Worm (Caenorhabditis elegans) whole organism, L3 larva: Measurements from ENCODE around the gene Y116A8C.467.

Experiments used
- R02D3.7 ChIP-seq: fragments of 150-350 bp; optimal IDR thresholded peaks from 2 replicates; lab custom pipeline; 2014; ENCODE audit warnings: missing biosample characterization, missing genetic modification characterization
- ZK546.5 ChIP-seq: sonication (generic microtip); optimal IDR thresholded peaks from 2 replicates; lab custom pipeline; 2017; ENCODE audit warnings: missing biosample characterization, missing genetic modification characterization
- aly-2 ChIP-seq: fragments of 150-350 bp; optimal IDR thresholded peaks from 2 replicates; lab custom pipeline; 2014; ENCODE audit warnings: missing biosample characterization, missing genetic modification characterization
- ama-1 ChIP-seq: fragments of 150-350 bp; optimal IDR thresholded peaks from 2 replicates; lab custom pipeline; 2018
- ceh-16 ChIP-seq: sonication (generic microtip); optimal IDR thresholded peaks from 2 replicates; lab custom pipeline; 2017; ENCODE audit warnings: missing biosample characterization, missing genetic modification characterization
- ceh-28 ChIP-seq: fragments of 150-350 bp; optimal IDR thresholded peaks from 2 replicates; lab custom pipeline; 2014; ENCODE audit warnings: missing biosample characterization, missing genetic modification reagents, missing genetic modification characterization
- ceh-82 ChIP-seq: fragments of 150-350 bp; optimal IDR thresholded peaks from 2 replicates; lab custom pipeline; 2014; ENCODE audit warnings: missing biosample characterization, missing genetic modification characterization
- ceh-9 ChIP-seq: sonication (generic microtip); optimal IDR thresholded peaks from 2 replicates; lab custom pipeline; 2018; ENCODE audit warnings: missing biosample characterization, missing genetic modification characterization
- daf-12 ChIP-seq: fragments of 150-350 bp; optimal IDR thresholded peaks from 2 replicates; lab custom pipeline; 2014; ENCODE audit warnings: missing biosample characterization, missing genetic modification reagents, missing genetic modification characterization
- egl-27 ChIP-seq: sonication (generic microtip); optimal IDR thresholded peaks from 4 replicates; lab custom pipeline; 2017; ENCODE audit warnings: missing biosample characterization, missing genetic modification reagents, missing genetic modification characterization
- egl-5 ChIP-seq: fragments of 150-350 bp; optimal IDR thresholded peaks from 2 replicates; lab custom pipeline; 2017; ENCODE audit warnings: missing biosample characterization, missing genetic modification reagents, missing genetic modification characterization, inconsistent platforms
- elt-1 ChIP-seq: fragments of 150-350 bp; optimal IDR thresholded peaks from 2 replicates; lab custom pipeline; 2014; ENCODE audit warnings: missing biosample characterization, missing genetic modification characterization
- elt-2 ChIP-seq: sonication (generic microtip); optimal IDR thresholded peaks from 2 replicates; lab custom pipeline; 2016; ENCODE audit warnings: missing genetic modification reagents, mild to moderate bottlenecking, missing genetic modification characterization, missing compliant biosample characterization
- eor-1 ChIP-seq, 2 experiments: fragments of 150-350 bp; optimal IDR thresholded peaks; 2 replicates each; lab custom pipeline; 2014 to 2018; ENCODE audit warnings: missing biosample characterization in 2 of 2, missing genetic modification characterization in 2 of 2
- fkh-10 ChIP-seq: sonication (generic microtip); optimal IDR thresholded peaks from 2 replicates; lab custom pipeline; 2017; ENCODE audit warnings: missing biosample characterization, missing genetic modification reagents, missing genetic modification characterization
- fkh-2 ChIP-seq: fragments of 150-350 bp; optimal IDR thresholded peaks from 2 replicates; lab custom pipeline; 2014; ENCODE audit warnings: missing biosample characterization, missing genetic modification reagents, missing genetic modification characterization
- fos-1 ChIP-seq: fragments of 150-350 bp; optimal IDR thresholded peaks from 2 replicates; lab custom pipeline; 2014; ENCODE audit warnings: missing biosample characterization, missing genetic modification characterization
- hmg-11 ChIP-seq: sonication (generic microtip); optimal IDR thresholded peaks from 2 replicates; lab custom pipeline; 2016; ENCODE audit warnings: missing genetic modification characterization, missing compliant biosample characterization
- jun-1 ChIP-seq: fragments of 150-350 bp; optimal IDR thresholded peaks from 2 replicates; lab custom pipeline; 2014; ENCODE audit warnings: missing biosample characterization, missing genetic modification reagents, missing genetic modification characterization
- lin-15B ChIP-seq: fragments of 150-350 bp; optimal IDR thresholded peaks from 2 replicates; lab custom pipeline; 2014; ENCODE audit warnings: missing biosample characterization, missing genetic modification characterization
- lin-39 ChIP-seq: fragments of 150-350 bp; optimal IDR thresholded peaks from 2 replicates; lab custom pipeline; 2018; ENCODE audit warnings: missing biosample characterization, missing genetic modification reagents, missing genetic modification characterization
- mml-1 ChIP-seq: fragments of 150-350 bp; sonication (generic microtip); optimal IDR thresholded peaks from 3 replicates; lab custom pipeline; 2014; ENCODE audit warnings: missing biosample characterization, missing genetic modification characterization
- nhr-11 ChIP-seq: fragments of 150-350 bp; optimal IDR thresholded peaks from 2 replicates; lab custom pipeline; 2014; ENCODE audit warnings: missing biosample characterization, missing genetic modification characterization
- nhr-12 ChIP-seq: fragments of 150-350 bp; optimal IDR thresholded peaks from 2 replicates; lab custom pipeline; 2014; ENCODE audit warnings: missing biosample characterization, missing genetic modification characterization
- nhr-23 ChIP-seq: fragments of 150-350 bp; optimal IDR thresholded peaks from 2 replicates; lab custom pipeline; 2014; ENCODE audit warnings: missing biosample characterization, missing genetic modification reagents, missing genetic modification characterization
- nhr-237 ChIP-seq: fragments of 150-350 bp; optimal IDR thresholded peaks from 2 replicates; lab custom pipeline; 2014; ENCODE audit warnings: missing biosample characterization, missing genetic modification characterization
- nhr-25 ChIP-seq: sonication (generic microtip); optimal IDR thresholded peaks from 2 replicates; lab custom pipeline; 2017; ENCODE audit warnings: missing biosample characterization, missing genetic modification characterization
- nhr-28 ChIP-seq: fragments of 150-350 bp; optimal IDR thresholded peaks from 2 replicates; lab custom pipeline; 2014; ENCODE audit warnings: missing biosample characterization, missing genetic modification characterization
- nhr-43 ChIP-seq: sonication (generic microtip); optimal IDR thresholded peaks from 2 replicates; lab custom pipeline; 2016; ENCODE audit warnings: mild to moderate bottlenecking, missing genetic modification characterization, missing compliant biosample characterization; ENCODE audit not compliant: poor library complexity, severe bottlenecking
- nhr-67 ChIP-seq: fragments of 150-350 bp; optimal IDR thresholded peaks from 2 replicates; lab custom pipeline; 2014; ENCODE audit warnings: missing biosample characterization, missing genetic modification characterization
- nhr-76 ChIP-seq: fragments of 150-350 bp; sonication (generic microtip); optimal IDR thresholded peaks from 5 replicates; lab custom pipeline; 2014; ENCODE audit warnings: missing biosample characterization, missing genetic modification characterization
- nhr-77 ChIP-seq: fragments of 150-350 bp; optimal IDR thresholded peaks from 2 replicates; lab custom pipeline; 2014; ENCODE audit warnings: missing biosample characterization, missing genetic modification characterization
- pha-4 ChIP-seq: fragments of 150-350 bp; optimal IDR thresholded peaks from 2 replicates; lab custom pipeline; 2014; ENCODE audit warnings: missing biosample characterization, missing genetic modification reagents, missing genetic modification characterization
- pqm-1 ChIP-seq: fragments of 150-350 bp; optimal IDR thresholded peaks from 2 replicates; lab custom pipeline; 2017; ENCODE audit warnings: missing biosample characterization, missing genetic modification characterization, inconsistent platforms
- sea-2 ChIP-seq: fragments of 150-350 bp; sonication (generic microtip); optimal IDR thresholded peaks from 4 replicates; lab custom pipeline; 2014; ENCODE audit warnings: missing biosample characterization, missing genetic modification reagents, missing genetic modification characterization
- skn-1 ChIP-seq: fragments of 150-350 bp; optimal IDR thresholded peaks from 2 replicates; lab custom pipeline; 2014; ENCODE audit warnings: missing biosample characterization, missing genetic modification characterization
- snpc-4 ChIP-seq: fragments of 150-350 bp; optimal IDR thresholded peaks from 2 replicates; lab custom pipeline; 2014; ENCODE audit warnings: missing biosample characterization, missing genetic modification characterization
- tbx-2 ChIP-seq: sonication (generic microtip); optimal IDR thresholded peaks from 2 replicates; lab custom pipeline; 2016; ENCODE audit warnings: mild to moderate bottlenecking, missing genetic modification characterization, missing compliant biosample characterization
- unc-39 ChIP-seq: sonication (generic microtip); optimal IDR thresholded peaks from 4 replicates; lab custom pipeline; 2017; ENCODE audit warnings: missing biosample characterization, missing genetic modification characterization
- zag-1 ChIP-seq: fragments of 150-350 bp; optimal IDR thresholded peaks from 2 replicates; lab custom pipeline; 2014; ENCODE audit warnings: missing biosample characterization, missing genetic modification characterization
- ztf-11 ChIP-seq: fragments of 150-350 bp; optimal IDR thresholded peaks from 2 replicates; lab custom pipeline; 2014; ENCODE audit warnings: missing biosample characterization, missing genetic modification characterization
- ztf-4 ChIP-seq: fragments of 150-350 bp; optimal IDR thresholded peaks from 2 replicates; lab custom pipeline; 2014; ENCODE audit warnings: missing biosample characterization, missing genetic modification characterization

Gene Y116A8C.467

DNA sequence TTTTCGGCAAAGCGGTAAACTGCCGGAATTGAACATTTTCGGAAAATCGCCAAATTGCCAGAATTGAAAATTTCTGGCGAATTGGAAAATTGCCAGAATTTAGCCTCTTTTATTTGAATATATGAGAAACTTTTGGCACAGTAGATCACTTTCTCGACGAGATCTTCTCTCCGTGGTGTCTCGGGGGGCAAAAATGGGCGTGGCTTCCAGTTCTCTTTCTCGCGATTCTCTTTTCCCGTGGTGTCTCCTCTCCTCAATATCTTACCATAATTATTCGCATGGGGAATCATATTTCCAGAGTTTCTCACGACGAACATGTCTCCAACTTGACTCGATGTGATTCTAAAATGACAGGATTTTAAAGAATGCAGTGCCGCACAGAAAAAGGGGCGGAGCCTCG is 35.5 kb upstream of the Y116A8C.467 start:
- TF ChIP-seq ztf-11 (tag; lab: Kevin White, UChicago) (no peak), nhr-11 (tag; lab: Kevin White, UChicago) (no peak), egl-27 (no peak), pqm-1 (tag; lab: Kevin White, UChicago) (no peak), lin-39 (tag; lab: Kevin White, UChicago) (no peak), pha-4 (tag; lab: Kevin White, UChicago) (no peak), egl-5 (tag; lab: Kevin White, UChicago) (no peak), sea-2 (no peak), jun-1 (no peak), unc-39 (tag; lab: Kevin White, UChicago) (no peak), nhr-23 (tag; lab: Kevin White, UChicago) (no peak)

- no peak for TF ChIP-seq egl-27
- no peak for TF ChIP-seq nhr-23 (tag; lab: Kevin White, UChicago)
- TF ChIP-seq mml-1 (tag; lab: Kevin White, UChicago), result no peak
Measured at ce11 chrIV:17096168-17096567, 32.6 kb upstream of the Y116A8C.467 start, which contains the start of gene Y116A8C.27. Gene Y116A8C.27, minus strand, starts transcription at chrIV:17096268.

ce11 chrIV:17093701-17094100 is 30.1 kb upstream of the Y116A8C.467 start, which contains the start of gene Y116A8C.29:
Gene Y116A8C.29, plus strand, starts transcription at chrIV:17094028.
- TF ChIP-seq pha-4 (tag; lab: Kevin White, UChicago), result peak; percentile 91
- no peak for TF ChIP-seq ztf-4 (tag; lab: Kevin White, UChicago)
- no peak for TF ChIP-seq pqm-1 (tag; lab: Kevin White, UChicago)
- TF ChIP-seq, all 47 proteins: peak for 1

- TF ChIP-seq hmg-11 (tag; lab: Kevin White, UChicago) (no peak), ceh-82 (tag; lab: Kevin White, UChicago) (no peak), snpc-4 (tag; lab: Kevin White, UChicago) (no peak), ceh-28 (no peak), elt-2 (tag; lab: Kevin White, UChicago) (peak; percentile 7), aly-2 (tag; lab: Kevin White, UChicago) (no peak), nhr-12 (no peak), pha-4 (tag; lab: Kevin White, UChicago) (peak; percentile 3), ama-1 (lab: Kevin White, UChicago) (peak; percentile 13), nhr-43 (tag; lab: Kevin White, UChicago) (peak; percentile 4)
Measured at ce11 chrIV:17088849-17089248, 25.2 kb upstream of the Y116A8C.467 start, which contains the start of gene Y116A8C.43. Gene Y116A8C.43, plus strand, starts transcription at chrIV:17088851.

- TF ChIP-seq nhr-28 (tag; lab: Kevin White, UChicago) (no peak), egl-27 (no peak), snpc-4 (tag; lab: Kevin White, UChicago) (peak; percentile 43), ztf-4 (tag; lab: Kevin White, UChicago) (no peak), ztf-11 (tag; lab: Kevin White, UChicago) (no peak), egl-5 (tag; lab: Kevin White, UChicago) (no peak), eor-1 (tag; optimal IDR thresholded peaks at IDR 0.05; lab: Kevin White, UChicago) (no peak), ceh-16 (no peak), lin-39 (tag; lab: Kevin White, UChicago) (peak; percentile 55), nhr-77 (no peak), sea-2 (no peak), tbx-2 (no peak), nhr-11 (tag; lab: Kevin White, UChicago) (no peak), nhr-76 (tag; lab: Kevin White, UChicago) (no peak), nhr-67 (tag; lab: Kevin White, UChicago) (no peak), nhr-25 (tag; lab: Kevin White, UChicago) (peak; percentile 41), fkh-10 (peak; percentile 19), ceh-9 (tag; lab: Kevin White, UChicago) (no peak), zag-1 (tag; lab: Kevin White, UChicago) (no peak), nhr-23 (tag; lab: Kevin White, UChicago) (peak; percentile 73), lin-15B (tag; lab: Kevin White, UChicago) (peak; percentile 91), R02D3.7 (peak; percentile 29), fkh-2 (tag; lab: Kevin White, UChicago) (no peak), hmg-11 (tag; lab: Kevin White, UChicago) (peak; percentile 82), nhr-237 (tag; lab: Kevin White, UChicago) (no peak), jun-1 (no peak), nhr-43 (tag; lab: Kevin White, UChicago) (no peak), elt-1 (tag; lab: Kevin White, UChicago) (no peak), ceh-28 (peak; percentile 22), nhr-12 (no peak), ZK546.5 (no peak), unc-39 (tag; lab: Kevin White, UChicago) (no peak), aly-2 (tag; lab: Kevin White, UChicago) (no peak), daf-12 (no peak), pha-4 (tag; lab: Kevin White, UChicago) (peak; percentile 85), skn-1 (tag; lab: Kevin White, UChicago) (no peak), fos-1 (tag; lab: Kevin White, UChicago) (no peak)
Measured at ce11 chrIV:17087384-17088099, 23.9 kb upstream of the Y116A8C.467 start, which contains the start of the genes snx-13 and snr-1. Gene snx-13, minus strand, starts transcription at chrIV:17087438. Gene snr-1, plus strand, starts transcription at chrIV:17088049.
